Fruit fly (Drosophila melanogaster) whole organism, embryonic: ENCODE data around the gene CG12672.

ENCODE experiments used
- B-H2 ChIP-seq: fragments of 200-800 bp; sonication (Bioruptor generic); optimal IDR thresholded peaks from 2 replicates; lab custom pipeline; 2018; ENCODE audit warnings: missing biosample characterization, mild to moderate bottlenecking, missing genetic modification characterization
- BtbVII ChIP-seq: fragments of 200-800 bp; sonication (Bioruptor generic); optimal IDR thresholded peaks from 3 replicates; lab custom pipeline; 2017; ENCODE audit warnings: missing biosample characterization, mild to moderate bottlenecking, missing genetic modification characterization
- CG10209 ChIP-seq: fragments of 200-800 bp; sonication (Bioruptor generic); optimal IDR thresholded peaks from 3 replicates; lab custom pipeline; 2017; ENCODE audit warnings: missing biosample characterization, mild to moderate bottlenecking, missing genetic modification characterization, missing genetic modification reagents
- CG10321 ChIP-seq: fragments of 200-800 bp; sonication (Bioruptor generic); IDR thresholded peaks from 2 replicates; pipeline ENCODE4 v1.3.6; 2022; ENCODE audit warnings: missing biosample characterization, missing genetic modification characterization
- CG10565 ChIP-seq: fragments of 200-800 bp; sonication (Bioruptor generic); optimal IDR thresholded peaks from 3 replicates; lab custom pipeline; 2016; ENCODE audit warnings: missing biosample characterization, mild to moderate bottlenecking, missing genetic modification characterization
- CG11723 ChIP-seq: fragments of 200-800 bp; sonication (Bioruptor generic); optimal IDR thresholded peaks from 2 replicates; lab custom pipeline; 2017; ENCODE audit warnings: missing biosample characterization, mild to moderate bottlenecking, missing genetic modification characterization
- CG12299 ChIP-seq: fragments of 200-800 bp; sonication (Bioruptor generic); optimal IDR thresholded peaks from 2 replicates; lab custom pipeline; 2018; ENCODE audit warnings: missing biosample characterization, mild to moderate bottlenecking, missing genetic modification characterization
- CG13894 ChIP-seq: fragments of 200-800 bp; sonication (Bioruptor generic); optimal IDR thresholded peaks from 3 replicates; lab custom pipeline; 2018; ENCODE audit warnings: missing biosample characterization, mild to moderate bottlenecking, missing genetic modification characterization, moderate library complexity
- CG14441 ChIP-seq: fragments of 200-800 bp; sonication (Bioruptor generic); IDR thresholded peaks from 2 replicates; pipeline ENCODE4 v1.3.6; 2022; ENCODE audit warnings: missing biosample characterization, missing genetic modification characterization
- CG14860 ChIP-seq: fragments of 200-800 bp; sonication (Bioruptor generic); IDR thresholded peaks from 3 replicates; pipeline ENCODE4 v1.3.6; 2022; ENCODE audit warnings: missing biosample characterization, missing genetic modification characterization; ENCODE audit not compliant: partially characterized antibody
- CG17385 ChIP-seq: fragments of 200-800 bp; sonication (Bioruptor generic); optimal IDR thresholded peaks from 3 replicates; lab custom pipeline; 2018; ENCODE audit warnings: missing biosample characterization, mild to moderate bottlenecking, missing genetic modification characterization
- CG18011 ChIP-seq: fragments of 200-800 bp; sonication (Bioruptor generic); optimal IDR thresholded peaks from 2 replicates; lab custom pipeline; 2017; ENCODE audit warnings: missing biosample characterization, missing genetic modification characterization, mild to moderate bottlenecking, moderate library complexity, missing genotype
- CG1832 ChIP-seq: fragments of 200-800 bp; sonication (Bioruptor generic); optimal IDR thresholded peaks from 2 replicates; lab custom pipeline; 2017; ENCODE audit warnings: missing biosample characterization, mild to moderate bottlenecking, missing genetic modification characterization, inconsistent platforms
- CG2129 ChIP-seq: fragments of 200-800 bp; sonication (Bioruptor generic); IDR thresholded peaks from 2 replicates; pipeline ENCODE4 v1.3.6; 2022; ENCODE audit warnings: missing biosample characterization, missing genetic modification characterization; ENCODE audit not compliant: partially characterized antibody
- CG2199 ChIP-seq: fragments of 200-800 bp; sonication (Bioruptor generic); IDR thresholded peaks from 3 replicates; pipeline ENCODE4 v1.3.6; 2022; ENCODE audit warnings: missing biosample characterization, missing genetic modification characterization
- CG30020 ChIP-seq: fragments of 200-800 bp; optimal IDR thresholded peaks from 2 replicates; lab custom pipeline; 2019; ENCODE audit warnings: missing biosample characterization, mild to moderate bottlenecking, missing genetic modification characterization, moderate library complexity
- CG32772 ChIP-seq: fragments of 200-800 bp; sonication (Bioruptor generic); IDR thresholded peaks from 2 replicates; pipeline ENCODE4 v1.3.6; 2022; ENCODE audit warnings: missing biosample characterization, missing genetic modification characterization
- CG6689 ChIP-seq: fragments of 200-800 bp; sonication (Bioruptor generic); IDR thresholded peaks from 2 replicates; pipeline ENCODE4 v1.3.6; 2022; ENCODE audit warnings: missing biosample characterization, missing genetic modification characterization
- CG6854 ChIP-seq: fragments of 200-800 bp; sonication (Bioruptor generic); optimal IDR thresholded peaks from 3 replicates; lab custom pipeline; 2017; ENCODE audit warnings: missing biosample characterization, mild to moderate bottlenecking, missing genetic modification characterization
- CG7372 ChIP-seq: fragments of 200-800 bp; sonication (Bioruptor generic); IDR thresholded peaks from 2 replicates; pipeline ENCODE4 v1.3.6; 2022; ENCODE audit warnings: missing biosample characterization, missing genetic modification characterization
- CG8089 ChIP-seq: fragments of 200-800 bp; sonication (Bioruptor generic); optimal IDR thresholded peaks from 3 replicates; lab custom pipeline; 2016; ENCODE audit warnings: missing biosample characterization, missing genetic modification characterization
- CG9609 ChIP-seq: fragments of 200-800 bp; sonication (Bioruptor generic); optimal IDR thresholded peaks from 3 replicates; lab custom pipeline; 2016; ENCODE audit warnings: missing biosample characterization, missing genetic modification characterization
- CTCF ChIP-seq: fragments of 200-800 bp; sonication (Bioruptor generic); optimal IDR thresholded peaks from 2 replicates; lab custom pipeline; 2017; ENCODE audit warnings: missing biosample characterization, mild to moderate bottlenecking, missing genetic modification characterization, moderate library complexity
- CoRest ChIP-seq: fragments of 200-800 bp; sonication (Bioruptor generic); optimal IDR thresholded peaks from 3 replicates; lab custom pipeline; 2018; ENCODE audit warnings: missing biosample characterization, mild to moderate bottlenecking, missing genetic modification characterization, moderate library complexity
- Deaf1 ChIP-seq: fragments of 200-800 bp; optimal IDR thresholded peaks from 3 replicates; lab custom pipeline; 2019; ENCODE audit warnings: missing biosample characterization, mild to moderate bottlenecking, missing genetic modification characterization, moderate library complexity
- GATAe ChIP-seq: fragments of 200-800 bp; sonication (Bioruptor generic); conservative IDR thresholded peaks from 2 replicates; pipeline ENCODE4 v1.3.6; 2022; ENCODE audit warnings: missing biosample characterization, missing genetic modification characterization
- Hr3 ChIP-seq: fragments of 200-800 bp; sonication (Bioruptor generic); optimal IDR thresholded peaks from 3 replicates; lab custom pipeline; 2016; ENCODE audit warnings: missing biosample characterization, missing genetic modification characterization
- Max ChIP-seq: fragments of 200-800 bp; sonication (Bioruptor generic); optimal IDR thresholded peaks from 2 replicates; lab custom pipeline; 2016; ENCODE audit warnings: missing biosample characterization, mild to moderate bottlenecking, missing genetic modification characterization
- Med ChIP-seq: fragments of 200-800 bp; sonication (Bioruptor generic); peaks from one replicate; lab custom pipeline; 2016; ENCODE audit warnings: missing biosample characterization, missing genetic modification characterization, mild to moderate bottlenecking, inconsistent platforms, moderate library complexity
- Optix ChIP-seq: fragments of 200-800 bp; sonication (Bioruptor generic); IDR thresholded peaks from 3 replicates; pipeline ENCODE4 v1.3.6; 2022; ENCODE audit warnings: missing biosample characterization, missing genetic modification characterization
- YL-1 ChIP-seq: fragments of 200-800 bp; sonication (Bioruptor generic); optimal IDR thresholded peaks from 3 replicates; lab custom pipeline; 2017; ENCODE audit warnings: missing biosample characterization, mild to moderate bottlenecking, missing genetic modification characterization
- abd-A ChIP-seq: fragments of 200-800 bp; sonication (Bioruptor generic); optimal IDR thresholded peaks from 3 replicates; lab custom pipeline; 2019; ENCODE audit warnings: missing biosample characterization, mild to moderate bottlenecking, missing genetic modification characterization, moderate library complexity
- bowl ChIP-seq: fragments of 200-800 bp; sonication (Bioruptor generic); IDR thresholded peaks from 2 replicates; pipeline ENCODE4 v1.3.6; 2022; ENCODE audit warnings: missing biosample characterization, missing genetic modification characterization
- caup ChIP-seq: fragments of 200-800 bp; sonication (Bioruptor generic); optimal IDR thresholded peaks from 3 replicates; lab custom pipeline; 2017; ENCODE audit warnings: missing biosample characterization, mild to moderate bottlenecking, missing genetic modification characterization, moderate library complexity; ENCODE audit not compliant: severe bottlenecking
- crol ChIP-seq: fragments of 200-800 bp; sonication (Bioruptor generic); IDR thresholded peaks from 2 replicates; pipeline ENCODE4 v1.3.6; 2022; ENCODE audit warnings: missing biosample characterization, missing genetic modification characterization
- da ChIP-seq: fragments of 200-800 bp; sonication (Bioruptor generic); optimal IDR thresholded peaks from 2 replicates; lab custom pipeline; 2016; ENCODE audit warnings: missing biosample characterization, missing genetic modification characterization
- disco-r ChIP-seq: fragments of 200-800 bp; sonication (Bioruptor generic); optimal IDR thresholded peaks from 2 replicates; lab custom pipeline; 2016; ENCODE audit warnings: missing biosample characterization, missing genetic modification characterization
- fd96Cb ChIP-seq: fragments of 200-800 bp; sonication (Bioruptor generic); optimal IDR thresholded peaks from 2 replicates; lab custom pipeline; 2018; ENCODE audit warnings: missing biosample characterization, mild to moderate bottlenecking, missing genetic modification characterization, moderate library complexity
- jigr1 ChIP-seq: fragments of 200-800 bp; sonication (Bioruptor generic); IDR thresholded peaks from 3 replicates; pipeline ENCODE4 v1.3.6; 2022; ENCODE audit warnings: missing biosample characterization, missing genetic modification characterization
- kah ChIP-seq: fragments of 200-800 bp; sonication (Bioruptor generic); optimal IDR thresholded peaks from 2 replicates; lab custom pipeline; 2018; ENCODE audit warnings: missing biosample characterization, mild to moderate bottlenecking, missing genetic modification characterization
- pfk ChIP-seq: fragments of 200-800 bp; sonication (Bioruptor generic); optimal IDR thresholded peaks from 2 replicates; lab custom pipeline; 2018; ENCODE audit warnings: missing biosample characterization, mild to moderate bottlenecking, missing genetic modification characterization, moderate library complexity
- ranshi ChIP-seq: fragments of 200-800 bp; sonication (Bioruptor generic); IDR thresholded peaks from 2 replicates; pipeline ENCODE4 v1.3.6; 2022; ENCODE audit warnings: missing biosample characterization, missing genetic modification characterization
- salm ChIP-seq: fragments of 200-800 bp; sonication (Bioruptor generic); optimal IDR thresholded peaks from 2 replicates; lab custom pipeline; 2018; ENCODE audit warnings: missing biosample characterization, mild to moderate bottlenecking, missing genetic modification characterization
- sd ChIP-seq: fragments of 200-800 bp; sonication (Bioruptor generic); optimal IDR thresholded peaks from 3 replicates; lab custom pipeline; 2018; ENCODE audit warnings: missing biosample characterization, mild to moderate bottlenecking, missing genetic modification characterization, moderate library complexity
- sens ChIP-seq: fragments of 200-800 bp; sonication (Bioruptor generic); peaks from one replicate; lab custom pipeline; 2016; ENCODE audit warnings: missing biosample characterization, missing genetic modification characterization
- so ChIP-seq: fragments of 200-800 bp; sonication (Bioruptor generic); IDR thresholded peaks from 3 replicates; pipeline ENCODE4 v1.3.6; 2022; ENCODE audit warnings: missing biosample characterization, missing genetic modification characterization
- stwl ChIP-seq: fragments of 200-800 bp; sonication (Bioruptor generic); optimal IDR thresholded peaks from 3 replicates; lab custom pipeline; 2018; ENCODE audit warnings: missing biosample characterization, mild to moderate bottlenecking, missing genetic modification characterization, moderate library complexity
- z ChIP-seq: fragments of 200-800 bp; sonication (Bioruptor generic); IDR thresholded peaks from 3 replicates; pipeline ENCODE4 v1.3.6; 2022; ENCODE audit warnings: missing biosample characterization, missing genetic modification characterization
- zf30C ChIP-seq: fragments of 200-800 bp; sonication (Bioruptor generic); optimal IDR thresholded peaks from 3 replicates; lab custom pipeline; 2018; ENCODE audit warnings: missing biosample characterization, mild to moderate bottlenecking, missing genetic modification characterization

Gene CG12672

dm6 chrX:18003772-18004569 is 3.4 kb downstream of the CG12672 start (continued):
- TF ChIP-seq GATAe (no peak), sens (GFP tag; lab: Kevin White, UChicago) (peak; percentile 57), CG6689 (GFP tag; lab: Robert Waterston, UW) (no peak), jigr1 (GFP tag; lab: Robert Waterston, UW) (no peak), fd96Cb (tag; lab: Kevin White, UChicago) (peak; percentile 48), BtbVII (GFP tag; lab: Kevin White, UChicago) (peak; percentile 44), YL-1 (no peak), CTCF (GFP tag; lab: Kevin White, UChicago) (no peak), zf30C (GFP tag; lab: Kevin White, UChicago) (no peak), CG2129 (GFP tag; lab: Robert Waterston, UW) (no peak), Med (no peak), Max (GFP tag; lab: Kevin White, UChicago) (no peak), CG10209 (GFP tag; lab: Kevin White, UChicago) (peak; percentile 39), CG30020 (no peak), Hr3 (peak; percentile 23), CG14441 (GFP tag; lab: Robert Waterston, UW) (no peak), disco-r (GFP tag; lab: Kevin White, UChicago) (no peak), ranshi (GFP tag; lab: Robert Waterston, UW) (no peak), CG17385 (no peak), CG6854 (GFP tag; lab: Kevin White, UChicago) (peak; percentile 22), Optix (GFP tag; lab: Robert Waterston, UW) (no peak), B-H2 (peak; percentile 23), CG9609 (no peak), z (no peak), CG11723 (GFP tag; lab: Kevin White, UChicago) (no peak)

DNA sequence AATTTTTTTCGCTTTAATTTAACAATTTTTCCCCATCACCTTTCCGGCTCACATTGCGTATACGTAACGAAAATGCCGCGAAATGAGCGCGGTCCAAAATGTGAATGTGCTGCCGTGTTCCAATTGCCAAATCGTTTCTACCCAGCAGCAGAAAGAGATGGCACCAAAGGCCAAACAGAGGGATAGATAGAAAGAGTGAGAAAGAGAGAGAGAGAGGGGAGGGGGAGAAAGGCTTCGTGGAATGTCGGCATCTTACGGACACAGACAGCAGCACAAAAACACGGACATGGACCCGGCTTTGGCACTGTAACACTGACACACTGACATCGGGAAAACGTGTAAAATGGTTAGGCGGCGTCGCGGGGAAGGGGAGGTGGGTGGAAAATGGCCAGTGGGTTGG is 11.9 kb downstream of the CG12672 start:
- TF ChIP-seq pfk (GFP tag; lab: Kevin White, UChicago), result peak; percentile 86
- TF ChIP-seq CG10321 (GFP tag; lab: Robert Waterston, UW), result peak; percentile 48; the same call in 1 of the 2 replicates
- peak; percentile 7 for TF ChIP-seq sd (tag; lab: Kevin White, UChicago)
- TF ChIP-seq CG8089 (GFP tag; lab: Kevin White, UChicago), result no peak
- peak; percentile 64 for TF ChIP-seq Deaf1 (tag; lab: Kevin White, UChicago)
- TF ChIP-seq da (GFP tag; lab: Kevin White, UChicago), result no peak
- TF ChIP-seq abd-A (tag; lab: Kevin White, UChicago), result peak; percentile 50
- peak; percentile 18 for TF ChIP-seq CG1832 (GFP tag; lab: Kevin White, UChicago)
- peak; percentile 19; the same call in 1 of the 2 replicates for TF ChIP-seq crol (GFP tag; lab: Robert Waterston, UW)
- 0 out of 2 replicates have a peak, but pooled peaks have one; percentile 41 for TF ChIP-seq CG7372 (GFP tag; lab: Robert Waterston, UW)
- TF ChIP-seq CG13894 (tag; lab: Kevin White, UChicago), result peak; percentile 24

DNA sequence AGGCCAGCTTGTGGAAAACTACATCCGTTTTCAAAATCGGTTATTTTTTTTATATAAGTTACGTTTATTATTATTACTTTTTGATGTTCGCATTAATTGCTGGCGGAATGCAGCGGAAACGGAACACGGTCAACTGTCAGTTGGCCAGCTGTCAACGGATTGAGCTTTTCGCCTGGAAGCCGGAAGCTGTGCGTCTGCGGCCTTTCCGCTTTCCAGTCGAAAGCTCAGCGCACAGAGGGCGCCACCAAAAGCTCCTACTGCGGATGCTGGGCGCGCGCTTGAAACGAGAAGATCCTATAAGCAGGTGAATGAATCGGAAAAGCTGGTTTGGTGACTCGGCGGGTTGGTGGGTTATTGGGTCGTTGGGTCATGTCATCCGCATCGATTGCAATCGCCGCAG is 39.3 kb downstream of the CG12672 start:
- TF ChIP-seq so (GFP tag; lab: Robert Waterston, UW) (no peak), CG18011 (GFP tag; lab: Kevin White, UChicago) (no peak), CG14860 (GFP tag; lab: Robert Waterston, UW) (no peak), bowl (GFP tag; lab: Robert Waterston, UW) (no peak), CG11723 (GFP tag; lab: Kevin White, UChicago) (no peak), CG2199 (no peak), caup (GFP tag; lab: Kevin White, UChicago) (peak; percentile 36), salm (tag; lab: Kevin White, UChicago) (no peak), CG6689 (GFP tag; lab: Robert Waterston, UW) (0 out of 2 replicates have a peak, but pooled peaks have one; percentile 9), CG10565 (no peak), kah (no peak), CG32772 (no peak), stwl (tag; lab: Kevin White, UChicago) (no peak), CG12299 (tag; lab: Kevin White, UChicago) (no peak), CoRest (no peak)
